Worm (Caenorhabditis elegans) whole organism, late embryonic: ENCODE data around the gene sek-5.
A peak's percentile ranks its signal among the peaks of the same experiment; 100 is the strongest.

Experiments used
- F13H6.1 ChIP-seq: sonication (generic microtip); optimal IDR thresholded peaks from 2 replicates; lab custom pipeline; 2016; ENCODE audit warnings: missing genetic modification characterization, missing compliant biosample characterization
- K02D7.2 ChIP-seq: sonication (generic microtip); optimal IDR thresholded peaks from 2 replicates; lab custom pipeline; 2017; ENCODE audit warnings: mild to moderate bottlenecking, missing genetic modification characterization, missing compliant biosample characterization
- Y22D7AL.16 ChIP-seq: sonication (generic microtip); optimal IDR thresholded peaks from 2 replicates; lab custom pipeline; 2016; ENCODE audit warnings: missing genetic modification characterization, missing compliant biosample characterization
- ama-1 ChIP-seq: fragments of 150-350 bp; optimal IDR thresholded peaks from 2 replicates; lab custom pipeline; 2014
- ceh-14 ChIP-seq: sonication (generic microtip); optimal IDR thresholded peaks from 2 replicates; lab custom pipeline; 2016; ENCODE audit warnings: missing genotype, missing genetic modification characterization, missing compliant biosample characterization
- ceh-19 ChIP-seq: fragments of 200-800 bp; sonication (Bioruptor generic); optimal IDR thresholded peaks from 2 replicates; lab custom pipeline; 2018; ENCODE audit warnings: mild to moderate bottlenecking, missing genetic modification characterization, missing compliant biosample characterization
- ceh-2 ChIP-seq: sonication (generic microtip); optimal IDR thresholded peaks from 2 replicates; lab custom pipeline; 2016; ENCODE audit warnings: missing genotype, missing genetic modification characterization, missing compliant biosample characterization
- ceh-22 ChIP-seq: sonication (generic microtip); optimal IDR thresholded peaks from 2 replicates; lab custom pipeline; 2017; ENCODE audit warnings: missing biosample characterization, missing genetic modification characterization
- ceh-24 ChIP-seq: sonication (generic microtip); optimal IDR thresholded peaks from 2 replicates; lab custom pipeline; 2016; ENCODE audit warnings: mild to moderate bottlenecking, missing genetic modification characterization, missing compliant biosample characterization
- ceh-30 ChIP-seq: fragments of 150-350 bp; optimal IDR thresholded peaks from 2 replicates; lab custom pipeline; 2014; ENCODE audit warnings: missing biosample characterization, missing genetic modification characterization
- ceh-31 ChIP-seq: sonication (generic microtip); optimal IDR thresholded peaks from 2 replicates; lab custom pipeline; 2016; ENCODE audit warnings: missing genetic modification characterization, missing compliant biosample characterization
- ceh-34 ChIP-seq: sonication (generic microtip); optimal IDR thresholded peaks from 2 replicates; lab custom pipeline; 2016; ENCODE audit warnings: mild to moderate bottlenecking, missing genetic modification characterization, missing compliant biosample characterization
- ceh-45 ChIP-seq: fragments of 200-800 bp; sonication (Bioruptor generic); IDR thresholded peaks from 2 replicates; pipeline ENCODE4 v1.3.6; 2022; ENCODE audit warnings: missing genetic modification reagents, missing genetic modification characterization, missing compliant biosample characterization
- ceh-48 ChIP-seq: sonication (generic microtip); optimal IDR thresholded peaks from 2 replicates; lab custom pipeline; 2016; ENCODE audit warnings: missing genetic modification characterization, inconsistent platforms, missing compliant biosample characterization
- ceh-6 ChIP-seq: fragments of 200-800 bp; sonication (Bioruptor generic); optimal IDR thresholded peaks from 2 replicates; lab custom pipeline; 2018; ENCODE audit warnings: mild to moderate bottlenecking, missing genetic modification characterization, missing compliant biosample characterization
- ceh-9 ChIP-seq: sonication (generic microtip); optimal IDR thresholded peaks from 2 replicates; lab custom pipeline; 2016; ENCODE audit warnings: mild to moderate bottlenecking, missing genetic modification characterization, inconsistent platforms, missing compliant biosample characterization
- che-1 ChIP-seq: sonication (generic microtip); optimal IDR thresholded peaks from 2 replicates; lab custom pipeline; 2016; ENCODE audit warnings: mild to moderate bottlenecking, missing genetic modification characterization, missing compliant biosample characterization
- dmd-4 ChIP-seq: sonication (generic microtip); optimal IDR thresholded peaks from 2 replicates; lab custom pipeline; 2016; ENCODE audit warnings: borderline replicate concordance, missing genetic modification characterization, missing compliant biosample characterization
- elt-2 ChIP-seq: sonication (generic microtip); optimal IDR thresholded peaks from 2 replicates; lab custom pipeline; 2016; ENCODE audit warnings: missing genetic modification reagents, missing genetic modification characterization, missing compliant biosample characterization
- elt-4 ChIP-seq: sonication (generic microtip); optimal IDR thresholded peaks from 2 replicates; lab custom pipeline; 2016; ENCODE audit warnings: missing genetic modification characterization, missing compliant biosample characterization
- gmeb-2 ChIP-seq: sonication (generic microtip); optimal IDR thresholded peaks from 2 replicates; lab custom pipeline; 2016; ENCODE audit warnings: missing genetic modification characterization, inconsistent platforms, missing compliant biosample characterization
- hlh-6 ChIP-seq: sonication (generic microtip); optimal IDR thresholded peaks from 2 replicates; lab custom pipeline; 2016; ENCODE audit warnings: missing genotype, missing genetic modification characterization, missing compliant biosample characterization
- hlh-8 ChIP-seq: sonication (generic microtip); optimal IDR thresholded peaks from 2 replicates; lab custom pipeline; 2016; ENCODE audit warnings: missing genotype, missing genetic modification characterization, missing compliant biosample characterization
- lim-6 ChIP-seq: sonication (generic microtip); optimal IDR thresholded peaks from 2 replicates; lab custom pipeline; 2016; ENCODE audit warnings: missing genetic modification characterization, missing compliant biosample characterization
- lin-11 ChIP-seq: fragments of 200-800 bp; sonication (Bioruptor generic); optimal IDR thresholded peaks from 2 replicates; lab custom pipeline; 2018; ENCODE audit warnings: mild to moderate bottlenecking, missing genetic modification characterization, missing compliant biosample characterization
- nfya-1 ChIP-seq: sonication (generic microtip); optimal IDR thresholded peaks from 2 replicates; lab custom pipeline; 2017; ENCODE audit warnings: missing genetic modification characterization, mild to moderate bottlenecking, missing compliant biosample characterization, antibody characterized with exemption, moderate library complexity
- npax-4 ChIP-seq: sonication (generic microtip); optimal IDR thresholded peaks from 2 replicates; lab custom pipeline; 2016; ENCODE audit warnings: missing genetic modification characterization, missing compliant biosample characterization
- odd-2 ChIP-seq: sonication (generic microtip); optimal IDR thresholded peaks from 2 replicates; lab custom pipeline; 2017; ENCODE audit warnings: antibody characterized with exemption, mild to moderate bottlenecking, missing genetic modification characterization, missing compliant biosample characterization
- pag-3 ChIP-seq: sonication (generic microtip); optimal IDR thresholded peaks from 2 replicates; lab custom pipeline; 2016; ENCODE audit warnings: missing compliant biosample characterization, missing genetic modification characterization, borderline replicate concordance
- pha-2 ChIP-seq: sonication (generic microtip); optimal IDR thresholded peaks from 2 replicates; lab custom pipeline; 2017; ENCODE audit warnings: mild to moderate bottlenecking, missing genetic modification characterization, missing compliant biosample characterization
- pqm-1 ChIP-seq: sonication (generic microtip); optimal IDR thresholded peaks from 2 replicates; lab custom pipeline; 2016; ENCODE audit warnings: missing genetic modification characterization, missing compliant biosample characterization
- ref-2 ChIP-seq: sonication (generic microtip); optimal IDR thresholded peaks from 2 replicates; lab custom pipeline; 2016; ENCODE audit warnings: missing genetic modification characterization, missing compliant biosample characterization
- sdc-2 ChIP-seq: sonication (generic microtip); optimal IDR thresholded peaks from 2 replicates; lab custom pipeline; 2016; ENCODE audit warnings: missing genotype, missing genetic modification characterization, missing compliant biosample characterization
- sox-2 ChIP-seq: fragments of 200-800 bp; sonication (Bioruptor generic); IDR thresholded peaks from 2 replicates; pipeline ENCODE4 v1.3.6; 2022; ENCODE audit warnings: missing genetic modification reagents, missing genetic modification characterization, missing compliant biosample characterization
- syd-9 ChIP-seq: sonication (generic microtip); optimal IDR thresholded peaks from 2 replicates; lab custom pipeline; 2016; ENCODE audit warnings: mild to moderate bottlenecking, missing genetic modification characterization, moderate library complexity, missing compliant biosample characterization
- tbx-2 ChIP-seq: sonication (generic microtip); optimal IDR thresholded peaks from 2 replicates; lab custom pipeline; 2016; ENCODE audit warnings: missing genetic modification characterization, missing compliant biosample characterization
- ttx-3 ChIP-seq: sonication (generic microtip); optimal IDR thresholded peaks from 2 replicates; lab custom pipeline; 2016; ENCODE audit warnings: missing genetic modification reagents, missing genetic modification characterization, missing compliant biosample characterization
- unc-3 ChIP-seq, 2 experiments: fragments of 200-800 bp in 1 of 2; sonication (Bioruptor generic) in 1 of 2; sonication (generic microtip) in 1 of 2; conservative IDR thresholded peaks in 1 of 2; optimal IDR thresholded peaks in 1 of 2; 2 replicates each; pipeline versions ENCODE4 v1.3.6 to Lab custom; 2016 to 2022; ENCODE audit warnings: missing compliant biosample characterization in 2 of 2, missing genetic modification characterization in 2 of 2, missing genetic modification reagents in 1 of 2
- unc-42 ChIP-seq: sonication (generic microtip); optimal IDR thresholded peaks from 2 replicates; lab custom pipeline; 2016; ENCODE audit warnings: missing genotype, missing genetic modification characterization, missing compliant biosample characterization
- unc-55 ChIP-seq: sonication (generic microtip); optimal IDR thresholded peaks from 2 replicates; lab custom pipeline; 2017; ENCODE audit warnings: missing biosample characterization, missing genetic modification reagents, missing genetic modification characterization

Gene sek-5

DNA sequence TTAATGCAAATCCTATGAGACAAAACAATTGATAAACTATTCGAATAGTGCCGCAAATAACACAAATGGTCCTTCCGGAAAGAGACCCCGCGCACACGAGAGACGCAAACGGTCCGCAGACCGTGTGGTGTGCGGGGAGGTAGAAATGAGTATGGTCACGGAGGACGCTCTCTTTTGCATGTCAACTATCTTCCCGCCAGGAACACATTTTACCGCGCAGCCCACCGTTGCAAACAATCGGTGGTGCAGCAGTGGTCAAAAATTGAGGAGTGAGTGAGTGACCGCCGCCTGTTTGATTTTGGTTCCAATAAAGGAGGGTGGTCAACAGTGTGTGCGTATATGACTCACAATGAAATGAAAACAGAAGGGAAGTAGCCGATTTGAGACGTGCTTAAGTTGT, 16.7 kb upstream of the sek-5 start:
- TF ChIP-seq pha-2 (tag; lab: Kevin White, UChicago) = peak; percentile 21
- no peak for TF ChIP-seq ama-1 (lab: Kevin White, UChicago)
- TF ChIP-seq tbx-2 (tag; lab: Kevin White, UChicago) = peak; percentile 61
- TF ChIP-seq gmeb-2 (tag; lab: Kevin White, UChicago) = no peak
- no peak for TF ChIP-seq K02D7.2 (tag; lab: Kevin White, UChicago)
- TF ChIP-seq Y22D7AL.16 (tag; lab: Kevin White, UChicago) = no peak
- TF ChIP-seq npax-4 (tag; lab: Kevin White, UChicago) = no peak
- TF ChIP-seq ceh-2 (tag; lab: Kevin White, UChicago) = no peak
- no peak for TF ChIP-seq ceh-9 (tag; lab: Kevin White, UChicago)
- no peak for TF ChIP-seq elt-4 (tag; lab: Kevin White, UChicago)
- no peak for TF ChIP-seq lin-11 (tag; lab: Kevin White, UChicago)
- no peak for TF ChIP-seq pqm-1 (tag; lab: Kevin White, UChicago)
- peak; percentile 38 for TF ChIP-seq ref-2 (tag; lab: Kevin White, UChicago)
- TF ChIP-seq unc-3 (GFP tag; conservative IDR thresholded peaks at IDR 0.05; lab: Robert Waterston, UW) = no peak
- no peak for TF ChIP-seq unc-3 (tag; optimal IDR thresholded peaks at IDR 0.05; lab: Kevin White, UChicago)
- TF ChIP-seq sdc-2 = peak; percentile 56
- TF ChIP-seq sox-2 (GFP tag; lab: Robert Waterston, UW) = no peak
- no peak for TF ChIP-seq hlh-8 (tag; lab: Kevin White, UChicago)
- no peak for TF ChIP-seq ceh-48

DNA sequence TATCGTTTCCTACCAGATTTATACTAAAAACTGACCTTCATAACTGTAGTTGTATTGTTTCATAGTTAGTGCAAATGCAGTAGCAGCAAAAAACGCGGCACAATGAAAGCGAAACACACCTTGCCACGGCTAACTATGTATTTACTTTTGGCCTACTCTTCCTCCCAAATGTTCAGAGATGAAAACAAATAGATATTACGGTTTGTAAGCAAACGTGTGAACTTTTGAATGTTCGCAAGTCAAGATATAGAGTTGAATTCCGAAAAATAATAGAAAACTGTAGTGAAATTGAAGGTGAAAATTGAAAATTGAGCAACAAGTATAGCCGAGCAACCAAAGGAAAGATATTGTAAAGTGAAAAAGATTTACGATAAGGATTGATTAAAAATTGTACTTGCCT, 13.2 kb upstream of the sek-5 start, which contains the start of gene chtl-1:
Gene chtl-1 (minus strand): TSS at position 101 of the 400 bp plus-strand sequence.
- no peak for TF ChIP-seq hlh-8 (tag; lab: Kevin White, UChicago)
- TF ChIP-seq Y22D7AL.16 (tag; lab: Kevin White, UChicago) = no peak
- TF ChIP-seq lim-6 = no peak
- TF ChIP-seq sdc-2 = no peak
- TF ChIP-seq ceh-22 (tag; lab: Kevin White, UChicago) = no peak
- no peak for TF ChIP-seq npax-4 (tag; lab: Kevin White, UChicago)
- no peak for TF ChIP-seq ceh-30 (tag; lab: Kevin White, UChicago)
- no peak for TF ChIP-seq ttx-3
- no peak for TF ChIP-seq pag-3 (tag; lab: Kevin White, UChicago)
- TF ChIP-seq dmd-4 (tag; lab: Kevin White, UChicago) = no peak
- TF ChIP-seq hlh-6 (tag; lab: Kevin White, UChicago) = no peak
- no peak for TF ChIP-seq F13H6.1 (tag; lab: Kevin White, UChicago)
- TF ChIP-seq, all 69 proteins: peak for 0

DNA sequence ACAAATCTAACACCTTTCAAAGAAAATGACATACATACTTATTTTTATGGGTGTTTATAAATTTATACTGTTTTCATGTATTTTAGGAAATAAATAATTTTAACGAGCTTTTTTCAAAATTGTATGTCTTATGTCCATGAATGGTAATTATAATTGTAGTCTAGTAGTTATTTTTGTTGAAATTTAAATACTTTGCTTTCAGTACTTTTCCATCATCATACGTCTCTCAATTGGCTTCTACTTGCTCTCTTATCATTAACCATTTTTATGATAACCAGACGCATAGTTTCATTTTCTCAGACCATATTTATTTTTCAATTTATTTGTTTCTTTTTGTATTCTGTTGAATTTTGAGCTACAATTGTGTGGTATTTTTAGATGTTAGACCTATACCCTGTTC, 12.0 kb upstream of the sek-5 start, which contains the start of gene F35C8.5:
Gene F35C8.5 (plus strand): TSS at position 377 of the 400 bp plus-strand sequence.
- TF ChIP-seq syd-9 (tag; lab: Kevin White, UChicago) = no peak
- no peak for TF ChIP-seq ceh-45 (GFP tag; lab: Robert Waterston, UW)
- peak; percentile 5 for TF ChIP-seq elt-2 (tag; lab: Kevin White, UChicago)
- TF ChIP-seq ceh-24 (tag; lab: Kevin White, UChicago) = no peak
- TF ChIP-seq, all 69 proteins: peak for 1

DNA sequence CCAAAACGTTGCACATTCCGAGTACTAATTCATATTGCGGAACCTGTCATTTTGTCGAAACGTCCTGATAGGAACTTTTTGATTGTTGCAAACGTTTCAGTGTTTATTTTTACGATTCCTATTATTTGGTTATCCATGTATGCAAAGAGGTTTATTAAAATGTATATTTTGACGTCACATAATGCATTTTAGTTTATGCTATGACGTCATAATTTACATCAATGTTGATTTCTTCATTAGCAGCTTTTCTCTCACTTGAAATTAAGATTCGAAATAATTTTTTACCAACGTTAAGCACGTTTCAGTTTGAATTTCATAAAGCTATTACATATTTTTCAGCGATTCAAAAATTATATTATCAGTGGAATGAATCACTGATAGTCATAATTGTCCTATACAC, 10.8 kb upstream of the sek-5 start:
- TF ChIP-seq ceh-34 (tag; lab: Kevin White, UChicago) (no peak), ceh-6 (GFP tag; lab: Kevin White, UChicago) (no peak), dmd-4 (tag; lab: Kevin White, UChicago) (no peak), ceh-19 (no peak), unc-55 (GFP tag; lab: Kevin White, UChicago) (no peak)

DNA sequence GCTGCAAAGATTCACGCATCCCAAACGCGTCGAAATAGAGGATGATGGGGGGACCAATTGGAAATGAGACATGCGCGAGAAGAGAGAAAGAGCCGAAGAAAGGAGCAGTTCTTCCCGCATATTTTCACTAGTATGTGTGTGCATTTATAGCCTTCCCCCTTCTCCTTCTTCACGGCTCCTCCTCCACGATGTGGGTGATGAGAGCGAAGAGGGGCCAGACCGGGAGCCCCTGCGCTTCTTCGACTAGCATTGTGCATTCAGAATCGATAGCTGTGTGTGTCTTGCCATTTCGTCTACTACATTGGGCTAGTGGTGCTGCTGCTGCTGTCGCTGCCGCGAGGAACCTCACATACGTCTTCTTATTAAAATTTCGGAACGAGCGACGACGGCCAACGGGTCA, 9.2 kb upstream of the sek-5 start, which contains the start of gene jkk-1:
Gene jkk-1 (plus strand): TSS at position 249 of the 400 bp plus-strand sequence.
- peak; percentile 59 for TF ChIP-seq nfya-1 (tag; lab: Kevin White, UChicago)
- no peak for TF ChIP-seq hlh-6 (tag; lab: Kevin White, UChicago)
- peak; percentile 68 for TF ChIP-seq sdc-2
- TF ChIP-seq ceh-31 = peak; percentile 64
- TF ChIP-seq Y22D7AL.16 (tag; lab: Kevin White, UChicago) = no peak
- TF ChIP-seq tbx-2 (tag; lab: Kevin White, UChicago) = peak; percentile 30
- no peak for TF ChIP-seq ceh-22 (tag; lab: Kevin White, UChicago)
- peak; percentile 71 for TF ChIP-seq unc-42 (tag; lab: Kevin White, UChicago)
- peak; percentile 46 for TF ChIP-seq ceh-34 (tag; lab: Kevin White, UChicago)
- peak; percentile 82 for TF ChIP-seq ceh-48
- peak; percentile 35 for TF ChIP-seq ceh-6 (GFP tag; lab: Kevin White, UChicago)
- TF ChIP-seq che-1 = no peak
- TF ChIP-seq ceh-19 = peak; percentile 44
- TF ChIP-seq odd-2 (tag; lab: Kevin White, UChicago) = no peak
- TF ChIP-seq ceh-14 (tag; lab: Kevin White, UChicago) = peak; percentile 32
- TF ChIP-seq, all 69 proteins: peak for 10
